Worm (Caenorhabditis elegans): ENCODE measurements around the gene rig-1.

rig-1 gene

ce11 chrX:8703664-8704356 lies 43.4 kb downstream of the rig-1 start, which contains the start of gene jbts-14:
jbts-14 (plus strand) TSS chrX:8704306.
- TF ChIP-seq elt-1 (tag; optimal IDR thresholded peaks at IDR 0.05) = no peak
- TF ChIP-seq snpc-4 (tag; optimal IDR thresholded peaks at IDR 0.05) = peak; percentile 72

DNA sequence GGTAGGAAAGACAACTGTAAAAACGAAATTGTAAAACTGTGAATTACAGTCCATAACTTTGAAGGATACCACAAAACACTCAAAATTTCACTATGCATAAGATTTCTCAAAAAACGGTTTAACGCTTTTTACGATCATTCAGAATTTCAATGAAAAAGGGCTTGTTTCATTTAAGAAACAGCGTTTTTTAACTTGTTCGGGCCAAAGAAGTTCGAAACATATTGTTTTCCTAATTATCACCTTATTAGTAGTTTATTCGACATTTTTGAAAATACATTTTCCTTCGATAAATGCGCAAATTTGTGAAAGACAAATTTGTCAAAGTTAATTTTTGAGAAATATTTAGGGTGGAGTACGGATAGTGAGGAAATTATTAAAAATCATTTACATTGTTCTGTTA lies 44.4 kb downstream of the rig-1 start:
- TF ChIP-seq nhr-23 (tag; optimal IDR thresholded peaks at IDR 0.05) = no peak
- TF ChIP-seq nhr-10 (tag; optimal IDR thresholded peaks at IDR 0.05) = no peak
- no peak for TF ChIP-seq ZK546.5 (tag; optimal IDR thresholded peaks at IDR 0.05)
- no peak for TF ChIP-seq C34F6.9 (tag; optimal IDR thresholded peaks at IDR 0.05)
- no peak for TF ChIP-seq mbf-1 (tag; optimal IDR thresholded peaks at IDR 0.05)
- no peak for TF ChIP-seq mab-5 (tag; optimal IDR thresholded peaks at IDR 0.05)
- no peak for TF ChIP-seq gmeb-1 (tag; optimal IDR thresholded peaks at IDR 0.05)
- no peak for TF ChIP-seq nhr-129 (tag; optimal IDR thresholded peaks at IDR 0.05)
- TF ChIP-seq lin-39 (tag; optimal IDR thresholded peaks at IDR 0.05) = no peak
- no peak for TF ChIP-seq mdl-1 (tag; optimal IDR thresholded peaks at IDR 0.05)
- TF ChIP-seq nhr-12 (tag; optimal IDR thresholded peaks at IDR 0.05) = no peak
- TF ChIP-seq sem-4 (tag; optimal IDR thresholded peaks at IDR 0.05) = no peak
- TF ChIP-seq egl-27 (tag; optimal IDR thresholded peaks at IDR 0.05) = no peak
- no peak for TF ChIP-seq peb-1 (tag; optimal IDR thresholded peaks at IDR 0.05)

ce11 chrX:8708053-8708452 lies 47.6 kb downstream of the rig-1 start, which contains the start of gene F53A9.3:
F53A9.3 (plus strand) TSS chrX:8708353.
- TF ChIP-seq lin-13 (GFP tag; optimal IDR thresholded peaks at IDR 0.05) = no peak
- no peak for TF ChIP-seq sem-4 (tag; optimal IDR thresholded peaks at IDR 0.05)
- no peak for TF ChIP-seq mab-5 (tag; optimal IDR thresholded peaks at IDR 0.05)
- TF ChIP-seq Y55F3AM.14 (GFP tag; optimal IDR thresholded peaks at IDR 0.05) = no peak
- TF ChIP-seq aly-2 (tag; optimal IDR thresholded peaks at IDR 0.05) = no peak
- TF ChIP-seq zag-1 (tag; optimal IDR thresholded peaks at IDR 0.05) = no peak
- TF ChIP-seq nhr-11 (tag; optimal IDR thresholded peaks at IDR 0.05) = no peak
- TF ChIP-seq nhr-23 (tag; optimal IDR thresholded peaks at IDR 0.05) = no peak
- TF ChIP-seq gmeb-1 (tag; optimal IDR thresholded peaks at IDR 0.05) = no peak
- no peak for TF ChIP-seq ztf-1 (GFP tag; conservative IDR thresholded peaks at IDR 0.05)
- no peak for TF ChIP-seq nhr-21 (tag; optimal IDR thresholded peaks at IDR 0.05)
- no peak for TF ChIP-seq unc-39 (tag; optimal IDR thresholded peaks at IDR 0.05)
- TF ChIP-seq nhr-77 (tag; optimal IDR thresholded peaks at IDR 0.05) = no peak
- TF ChIP-seq mbf-1 (tag; optimal IDR thresholded peaks at IDR 0.05) = no peak

DNA sequence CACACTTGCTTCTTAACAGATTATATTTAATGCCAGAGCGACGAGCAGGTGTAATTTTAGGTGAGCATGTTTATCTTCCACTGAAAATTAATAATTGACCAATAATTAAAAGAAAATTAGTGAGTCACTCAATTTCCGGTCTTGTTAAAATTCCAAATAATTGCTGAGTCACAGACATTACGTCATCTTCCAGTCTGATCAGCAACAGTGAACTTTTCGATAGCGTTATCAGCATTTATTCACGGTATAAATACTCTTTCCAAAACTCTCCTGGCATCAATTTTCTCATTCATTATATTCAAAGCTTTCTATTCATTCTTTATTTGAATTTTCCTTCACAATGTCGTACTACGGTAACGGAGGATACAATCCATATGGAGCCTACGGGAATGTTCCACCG lies 49.0 kb downstream of the rig-1 start, which contains the start of gene kreg-1:
TSS of gene kreg-1 (plus strand) at position 341 of the 400 bp plus-strand sequence.
- TF ChIP-seq ceh-16 (tag; optimal IDR thresholded peaks at IDR 0.05) = no peak
- peak; percentile 16 for TF ChIP-seq nhr-129 (tag; optimal IDR thresholded peaks at IDR 0.05)
- no peak for TF ChIP-seq gmeb-1 (tag; optimal IDR thresholded peaks at IDR 0.05)
- TF ChIP-seq lsy-2 (tag; optimal IDR thresholded peaks at IDR 0.05) = no peak
- no peak for TF ChIP-seq unc-39 (tag; optimal IDR thresholded peaks at IDR 0.05)
- no peak for TF ChIP-seq nhr-6 (tag; optimal IDR thresholded peaks at IDR 0.05)
- TF ChIP-seq fos-1 (tag; optimal IDR thresholded peaks at IDR 0.05) = peak; percentile 73

ce11 chrX:8711141-8711645 lies 50.8 kb downstream of the rig-1 start, which contains the start of gene F53A9.1:
F53A9.1 (plus strand) TSS chrX:8711595.
- TF ChIP-seq fos-1 (tag; optimal IDR thresholded peaks at IDR 0.05) = peak; percentile 22
- no peak for TF ChIP-seq blmp-1 (tag; optimal IDR thresholded peaks at IDR 0.05; ENCODE audit: insufficient read depth)
- no peak for TF ChIP-seq gmeb-1 (tag; optimal IDR thresholded peaks at IDR 0.05)
- TF ChIP-seq nhr-12 (tag; optimal IDR thresholded peaks at IDR 0.05) = no peak

DNA sequence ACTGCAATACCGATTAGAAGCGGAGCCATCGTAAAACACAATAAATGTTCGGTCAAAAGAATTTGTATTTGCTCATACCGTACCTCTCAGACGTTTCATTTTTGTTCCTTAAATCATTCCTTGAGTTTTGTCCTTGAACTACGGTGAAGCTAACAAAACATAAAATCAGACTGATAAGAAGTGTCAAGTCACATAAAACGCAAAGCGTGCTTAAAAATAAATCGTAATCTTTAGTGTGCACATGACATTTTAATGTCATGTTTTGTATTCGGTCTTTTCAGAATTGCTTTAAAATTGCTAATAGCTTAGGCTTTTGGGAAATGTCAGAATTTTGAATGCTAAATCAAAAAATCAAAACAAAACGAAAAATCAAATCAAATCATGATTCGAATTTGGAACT lies 52.2 kb downstream of the rig-1 start:
- TF ChIP-seq crh-2 (tag; optimal IDR thresholded peaks at IDR 0.05) = peak; percentile 37
- TF ChIP-seq fos-1 (tag; optimal IDR thresholded peaks at IDR 0.05) = peak; percentile 81
- TF ChIP-seq F13H6.1 (tag; optimal IDR thresholded peaks at IDR 0.05) = peak; percentile 23
- no peak for TF ChIP-seq unc-55 (GFP tag; optimal IDR thresholded peaks at IDR 0.05)
- no peak for TF ChIP-seq mab-5 (tag; optimal IDR thresholded peaks at IDR 0.05)
- TF ChIP-seq sma-9 (GFP tag; optimal IDR thresholded peaks at IDR 0.05) = peak; percentile 51
- TF ChIP-seq sma-9 (tag; optimal IDR thresholded peaks at IDR 0.05) = no peak
- TF ChIP-seq ceh-82 (tag; optimal IDR thresholded peaks at IDR 0.05) = no peak
